Fruit fly (Drosophila melanogaster) whole organism, embryonic: ENCODE data around the gene CG31948.

Source experiments
- Abd-B ChIP-seq: fragments of 200-800 bp; sonication (Bioruptor generic); optimal IDR thresholded peaks from 2 replicates; lab custom pipeline; 2018; ENCODE audit warnings: missing biosample characterization, mild to moderate bottlenecking, missing genetic modification characterization, moderate library complexity
- B-H1 ChIP-seq: fragments of 200-800 bp; sonication (Bioruptor generic); IDR thresholded peaks from 3 replicates; pipeline ENCODE4 v1.3.6; 2022; ENCODE audit warnings: missing biosample characterization, missing genetic modification characterization
- CG10147 ChIP-seq: fragments of 200-800 bp; sonication (Bioruptor generic); optimal IDR thresholded peaks from 2 replicates; lab custom pipeline; 2019; ENCODE audit warnings: missing biosample characterization, mild to moderate bottlenecking, missing genetic modification characterization, moderate library complexity
- CG10267 ChIP-seq: fragments of 200-800 bp; sonication (Bioruptor generic); optimal IDR thresholded peaks from 2 replicates; lab custom pipeline; 2018; ENCODE audit warnings: missing biosample characterization, mild to moderate bottlenecking, missing genetic modification characterization, moderate library complexity
- CG10543 ChIP-seq: fragments of 200-800 bp; sonication (Bioruptor generic); optimal IDR thresholded peaks from 3 replicates; lab custom pipeline; 2017; ENCODE audit warnings: missing biosample characterization, mild to moderate bottlenecking, missing genetic modification characterization, moderate library complexity
- CG11085 ChIP-seq: fragments of 200-800 bp; sonication (Bioruptor generic); IDR thresholded peaks from 2 replicates; pipeline ENCODE4 v1.3.6; 2022; ENCODE audit warnings: missing biosample characterization, missing genetic modification characterization
- CG11398 ChIP-seq: fragments of 200-800 bp; sonication (Bioruptor generic); optimal IDR thresholded peaks from 2 replicates; lab custom pipeline; 2016; ENCODE audit warnings: missing biosample characterization, missing genetic modification characterization
- CG11695 ChIP-seq: fragments of 200-800 bp; sonication (Bioruptor generic); IDR thresholded peaks from 3 replicates; pipeline ENCODE4 v1.3.6; 2022; ENCODE audit warnings: missing biosample characterization, missing genetic modification characterization
- CG15269 ChIP-seq: fragments of 200-800 bp; sonication (Bioruptor generic); optimal IDR thresholded peaks from 2 replicates; lab custom pipeline; 2018; ENCODE audit warnings: missing biosample characterization, mild to moderate bottlenecking, missing genetic modification characterization, moderate library complexity
- CG17359 ChIP-seq: fragments of 200-800 bp; sonication (Bioruptor generic); optimal IDR thresholded peaks from 3 replicates; lab custom pipeline; 2018; ENCODE audit warnings: missing biosample characterization, mild to moderate bottlenecking, missing genetic modification characterization, moderate library complexity
- CG18262 ChIP-seq: fragments of 200-800 bp; optimal IDR thresholded peaks from 3 replicates; lab custom pipeline; 2019; ENCODE audit warnings: missing biosample characterization, mild to moderate bottlenecking, missing genetic modification characterization, moderate library complexity
- CG30020 ChIP-seq: fragments of 200-800 bp; optimal IDR thresholded peaks from 2 replicates; lab custom pipeline; 2019; ENCODE audit warnings: missing biosample characterization, mild to moderate bottlenecking, missing genetic modification characterization, moderate library complexity
- CG34376 ChIP-seq: fragments of 200-800 bp; sonication (Bioruptor generic); optimal IDR thresholded peaks from 2 replicates; lab custom pipeline; 2018; ENCODE audit warnings: missing biosample characterization, mild to moderate bottlenecking, missing genetic modification characterization
- CG4404 ChIP-seq: fragments of 200-800 bp; sonication (Bioruptor generic); IDR thresholded peaks from 2 replicates; pipeline ENCODE4 v1.3.6; 2022; ENCODE audit warnings: missing biosample characterization, missing genetic modification characterization
- CG4707 ChIP-seq: fragments of 200-800 bp; sonication (Bioruptor generic); optimal IDR thresholded peaks from 2 replicates; lab custom pipeline; 2018; ENCODE audit warnings: missing biosample characterization, mild to moderate bottlenecking, missing genetic modification characterization, moderate library complexity
- CG4730 ChIP-seq: fragments of 200-800 bp; sonication (Bioruptor generic); IDR thresholded peaks from 2 replicates; pipeline ENCODE4 v1.3.6; 2022; ENCODE audit warnings: missing biosample characterization, missing genetic modification characterization
- CG4854 ChIP-seq: fragments of 200-800 bp; sonication (Bioruptor generic); optimal IDR thresholded peaks from 2 replicates; lab custom pipeline; 2016; ENCODE audit warnings: missing biosample characterization, missing genetic modification characterization, inconsistent platforms
- CG7271 ChIP-seq: fragments of 200-800 bp; sonication (Bioruptor generic); optimal IDR thresholded peaks from 2 replicates; lab custom pipeline; 2018; ENCODE audit warnings: missing biosample characterization, mild to moderate bottlenecking, missing genetic modification characterization, moderate library complexity
- CG9932 ChIP-seq: fragments of 200-800 bp; sonication (Bioruptor generic); IDR thresholded peaks from 2 replicates; pipeline ENCODE4 v1.3.6; 2022; ENCODE audit warnings: missing biosample characterization, missing genetic modification characterization
- Deaf1 ChIP-seq: fragments of 200-800 bp; optimal IDR thresholded peaks from 3 replicates; lab custom pipeline; 2019; ENCODE audit warnings: missing biosample characterization, mild to moderate bottlenecking, missing genetic modification characterization, moderate library complexity
- Dek ChIP-seq: fragments of 200-800 bp; sonication (Bioruptor generic); optimal IDR thresholded peaks from 3 replicates; lab custom pipeline; 2019; ENCODE audit warnings: missing biosample characterization, mild to moderate bottlenecking, missing genetic modification characterization, moderate library complexity
- H2.0 ChIP-seq: fragments of 200-800 bp; sonication (Bioruptor generic); IDR thresholded peaks from 2 replicates; pipeline ENCODE4 v1.3.6; 2022; ENCODE audit warnings: missing biosample characterization, missing genetic modification characterization
- HLH4C ChIP-seq: fragments of 200-800 bp; sonication (Bioruptor generic); IDR thresholded peaks from 3 replicates; pipeline ENCODE4 v1.3.6; 2022; ENCODE audit warnings: missing biosample characterization, missing genetic modification characterization; ENCODE audit not compliant: partially characterized antibody
- HLH54F ChIP-seq: fragments of 200-800 bp; sonication (Bioruptor generic); optimal IDR thresholded peaks from 3 replicates; lab custom pipeline; 2016; ENCODE audit warnings: missing biosample characterization, missing genetic modification characterization
- Hmr ChIP-seq: fragments of 200-800 bp; sonication (Bioruptor generic); optimal IDR thresholded peaks from 3 replicates; lab custom pipeline; 2017; ENCODE audit warnings: mild to moderate bottlenecking, missing biosample characterization, missing genetic modification reagents, missing genetic modification characterization
- Meics ChIP-seq: fragments of 200-800 bp; sonication (Bioruptor generic); optimal IDR thresholded peaks from 2 replicates; lab custom pipeline; 2017; ENCODE audit warnings: missing biosample characterization, mild to moderate bottlenecking, missing genetic modification characterization
- Myb ChIP-seq: fragments of 200-800 bp; sonication (Bioruptor generic); optimal IDR thresholded peaks from 2 replicates; lab custom pipeline; 2016; ENCODE audit warnings: missing biosample characterization, missing genetic modification characterization
- Nf-YB ChIP-seq: fragments of 200-800 bp; sonication (Bioruptor generic); optimal IDR thresholded peaks from 3 replicates; lab custom pipeline; 2019; ENCODE audit warnings: missing biosample characterization, mild to moderate bottlenecking, missing genetic modification characterization, moderate library complexity
- Six4 ChIP-seq: fragments of 200-800 bp; sonication (Bioruptor generic); optimal IDR thresholded peaks from 2 replicates; lab custom pipeline; 2016; ENCODE audit warnings: missing biosample characterization, missing genetic modification characterization
- Tbp ChIP-seq: fragments of >200 bp; optimal IDR thresholded peaks from 2 replicates; lab custom pipeline; 2018; ENCODE audit warnings: missing biosample characterization, missing genetic modification characterization
- ara ChIP-seq: fragments of 200-800 bp; sonication (Bioruptor generic); IDR thresholded peaks from 2 replicates; pipeline ENCODE4 v1.3.6; 2022; ENCODE audit warnings: missing biosample characterization, missing genetic modification characterization
- bcd ChIP-seq: fragments of 200-800 bp; sonication (Bioruptor generic); optimal IDR thresholded peaks from 2 replicates; lab custom pipeline; 2017; ENCODE audit warnings: missing biosample characterization, mild to moderate bottlenecking, missing genetic modification characterization
- cas ChIP-seq: fragments of 200-800 bp; sonication (Bioruptor generic); IDR thresholded peaks from 2 replicates; pipeline ENCODE4 v1.3.6; 2022; ENCODE audit warnings: missing biosample characterization, missing genetic modification characterization
- chn ChIP-seq: fragments of 200-800 bp; sonication (Bioruptor generic); optimal IDR thresholded peaks from 2 replicates; lab custom pipeline; 2016; ENCODE audit warnings: missing biosample characterization, missing genetic modification characterization
- crc ChIP-seq: fragments of 200-800 bp; sonication (Bioruptor generic); optimal IDR thresholded peaks from 2 replicates; lab custom pipeline; 2016; ENCODE audit warnings: missing biosample characterization, missing genetic modification characterization
- ham ChIP-seq: fragments of 200-800 bp; sonication (Bioruptor generic); IDR thresholded peaks from 2 replicates; pipeline ENCODE4 v1.3.6; 2022; ENCODE audit warnings: missing biosample characterization, missing genetic modification characterization
- jumu ChIP-seq: fragments of 200-800 bp; sonication (Bioruptor generic); optimal IDR thresholded peaks from 3 replicates; lab custom pipeline; 2016; ENCODE audit warnings: missing biosample characterization, missing genetic modification characterization
- lmd ChIP-seq: fragments of 200-800 bp; sonication (Bioruptor generic); IDR thresholded peaks from 2 replicates; pipeline ENCODE4 v1.3.6; 2022; ENCODE audit warnings: missing biosample characterization, missing genetic modification characterization
- maf-S ChIP-seq: fragments of 200-800 bp; sonication (Bioruptor generic); optimal IDR thresholded peaks from 2 replicates; lab custom pipeline; 2016; ENCODE audit warnings: missing biosample characterization, missing genetic modification characterization
- nerfin-1 ChIP-seq: fragments of 200-800 bp; sonication (Bioruptor generic); optimal IDR thresholded peaks from 3 replicates; lab custom pipeline; 2019; ENCODE audit warnings: missing biosample characterization, mild to moderate bottlenecking, missing genetic modification characterization, moderate library complexity
- pnt ChIP-seq: fragments of 200-800 bp; sonication (Bioruptor generic); optimal IDR thresholded peaks from 3 replicates; lab custom pipeline; 2016; ENCODE audit warnings: missing biosample characterization, missing genetic modification characterization
- sima ChIP-seq: fragments of 200-800 bp; sonication (Bioruptor generic); optimal IDR thresholded peaks from 2 replicates; lab custom pipeline; 2016; ENCODE audit warnings: missing biosample characterization, missing genetic modification characterization
- slou ChIP-seq: fragments of 200-800 bp; sonication (Bioruptor generic); optimal IDR thresholded peaks from 3 replicates; lab custom pipeline; 2016; ENCODE audit warnings: missing biosample characterization, missing genetic modification characterization
- stc ChIP-seq: fragments of 200-800 bp; sonication (Bioruptor generic); IDR thresholded peaks from 2 replicates; pipeline ENCODE4 v1.3.6; 2022; ENCODE audit warnings: missing biosample characterization, missing genetic modification characterization
- stwl ChIP-seq: fragments of 200-800 bp; sonication (Bioruptor generic); optimal IDR thresholded peaks from 3 replicates; lab custom pipeline; 2018; ENCODE audit warnings: missing biosample characterization, mild to moderate bottlenecking, missing genetic modification characterization, moderate library complexity
- wor ChIP-seq: fragments of 200-800 bp; sonication (Bioruptor generic); IDR thresholded peaks from 2 replicates; pipeline ENCODE4 v1.3.6; 2022; ENCODE audit warnings: missing biosample characterization, missing genetic modification characterization
- z ChIP-seq: fragments of 200-800 bp; sonication (Bioruptor generic); IDR thresholded peaks from 3 replicates; pipeline ENCODE4 v1.3.6; 2022; ENCODE audit warnings: missing biosample characterization, missing genetic modification characterization
- zen ChIP-seq: fragments of 200-800 bp; sonication (Bioruptor generic); optimal IDR thresholded peaks from 3 replicates; lab custom pipeline; 2018; ENCODE audit warnings: missing biosample characterization, mild to moderate bottlenecking, missing genetic modification characterization, moderate library complexity

The CG31948 gene

DNA sequence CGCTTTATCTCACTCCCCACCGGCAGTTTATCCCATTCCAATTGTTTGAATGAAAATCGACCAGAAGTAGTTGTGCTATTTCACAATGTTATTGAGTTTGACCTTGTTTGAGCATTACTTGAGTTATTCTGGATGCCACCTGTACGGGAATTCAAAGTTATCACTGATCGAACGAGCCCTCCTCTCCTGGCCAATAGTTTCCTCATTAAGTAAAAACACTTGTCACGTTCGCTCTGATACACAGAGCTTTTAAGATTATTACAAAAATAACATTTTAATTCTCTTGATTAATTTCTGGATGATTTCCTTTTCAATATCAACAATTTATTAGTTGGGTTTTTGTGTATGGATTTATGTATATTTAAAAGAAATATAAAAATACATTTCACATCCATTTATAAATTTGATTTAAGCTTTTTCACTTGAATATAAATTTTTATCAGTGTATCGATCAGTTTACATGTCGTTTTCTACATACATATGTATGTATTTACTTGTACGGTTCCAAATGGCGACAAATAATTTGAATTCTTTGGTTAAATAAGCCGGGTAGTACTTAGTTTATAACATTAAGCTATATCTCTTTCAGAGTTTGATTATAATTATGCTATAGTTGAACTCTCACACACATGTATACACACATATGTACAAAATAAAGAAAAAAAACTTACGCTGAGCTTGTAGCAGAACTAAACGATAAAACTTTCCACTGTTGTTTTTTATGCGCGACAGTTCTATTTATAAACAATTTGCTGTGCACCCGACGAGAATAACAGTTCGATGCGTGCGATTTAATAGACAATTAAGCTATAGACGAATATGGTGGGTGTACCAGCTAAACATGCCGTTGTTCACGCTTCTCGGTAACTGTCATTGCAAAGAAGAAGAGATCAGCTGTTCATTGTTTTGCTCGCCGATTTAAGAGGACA is 42.4 kb downstream of the CG31948 start, which contains the start of the genes CG3609 and CG15390 (continued):
- TF ChIP-seq zen (tag; lab: Kevin White, UChicago) = peak; percentile 75
- TF ChIP-seq Meics (GFP tag; lab: Kevin White, UChicago) = peak; percentile 70
- peak; percentile 91 for TF ChIP-seq jumu (GFP tag; lab: Kevin White, UChicago)
- peak; percentile 50 for TF ChIP-seq stc
- peak; percentile 64 for TF ChIP-seq Six4
- peak; percentile 63; the same call in 1 of the 2 replicates for TF ChIP-seq ara (GFP tag; lab: Robert Waterston, UW)
- TF ChIP-seq chn (GFP tag; lab: Kevin White, UChicago) = peak; percentile 94
- peak; percentile 90 for TF ChIP-seq maf-S (GFP tag; lab: Kevin White, UChicago)
- TF ChIP-seq Hmr (GFP tag; lab: Kevin White, UChicago) = peak; percentile 77
- TF ChIP-seq CG10147 (GFP tag; lab: Kevin White, UChicago) = peak; percentile 69
- peak; percentile 76 for TF ChIP-seq CG4707 (GFP tag; lab: Kevin White, UChicago)
- TF ChIP-seq CG17359 (tag; lab: Kevin White, UChicago) = peak; percentile 62
- TF ChIP-seq CG11085 = peak; percentile 59; the same call in 1 of the 2 replicates
- peak; percentile 66 for TF ChIP-seq B-H1
- peak; percentile 65 for TF ChIP-seq CG11695 (GFP tag; lab: Robert Waterston, UW)
- peak; percentile 97 for TF ChIP-seq CG9932 (GFP tag; lab: Robert Waterston, UW)
- peak; percentile 88 for TF ChIP-seq CG34376 (GFP tag; lab: Kevin White, UChicago)
- peak; percentile 9; the same call in 1 of the 2 replicates for TF ChIP-seq wor (GFP tag; lab: Robert Waterston, UW)
- peak; percentile 77 for TF ChIP-seq CG15269 (tag; lab: Kevin White, UChicago)
- TF ChIP-seq H2.0 (GFP tag; lab: Robert Waterston, UW) = peak; percentile 79
- no peak; the same call in 1 of the 2 replicates for TF ChIP-seq ham (GFP tag; lab: Robert Waterston, UW)
- TF ChIP-seq crc (GFP tag; lab: Kevin White, UChicago) = peak; percentile 79
- TF ChIP-seq Tbp (GFP tag; lab: Kevin White, UChicago) = no peak
- TF ChIP-seq Abd-B (GFP tag; lab: Kevin White, UChicago) = peak; percentile 45
- peak; percentile 61 for TF ChIP-seq CG18262 (tag; lab: Kevin White, UChicago)
- peak; percentile 37 for TF ChIP-seq Deaf1 (tag; lab: Kevin White, UChicago)
- peak; percentile 63 for TF ChIP-seq CG30020 (tag; lab: Kevin White, UChicago)
- TF ChIP-seq CG4854 = peak; percentile 73
- TF ChIP-seq CG11398 (GFP tag; lab: Kevin White, UChicago) = peak; percentile 79
- peak; percentile 3 for TF ChIP-seq sima (GFP tag; lab: Kevin White, UChicago)
- TF ChIP-seq nerfin-1 (tag; lab: Kevin White, UChicago) = peak; percentile 6
- peak; percentile 26 for TF ChIP-seq CG10267
- peak; percentile 93 for TF ChIP-seq HLH54F (GFP tag; lab: Kevin White, UChicago)
- TF ChIP-seq Dek (tag; lab: Kevin White, UChicago) = peak; percentile 82
- TF ChIP-seq HLH4C (GFP tag; lab: Robert Waterston, UW) = no peak
- peak; percentile 47; the same call in 1 of the 2 replicates for TF ChIP-seq cas (GFP tag; lab: Robert Waterston, UW)
- peak; percentile 81 for TF ChIP-seq Myb
- TF ChIP-seq CG7271 (tag; lab: Kevin White, UChicago) = no peak
- TF ChIP-seq CG4404 (GFP tag; lab: Robert Waterston, UW) = peak; percentile 51
- TF ChIP-seq CG4730 (GFP tag; lab: Robert Waterston, UW) = peak; percentile 27; the same call in 1 of the 2 replicates
- TF ChIP-seq pnt = peak; percentile 67
- TF ChIP-seq z = 0 out of 3 replicates have a peak, but pooled peaks have one; percentile 11
- TF ChIP-seq stwl (tag; lab: Kevin White, UChicago) = peak; percentile 25
- peak; percentile 73 for TF ChIP-seq lmd
- TF ChIP-seq slou (GFP tag; lab: Kevin White, UChicago) = peak; percentile 51
- TF ChIP-seq CG10543 (GFP tag; lab: Kevin White, UChicago) = peak; percentile 90
- peak; percentile 31 for TF ChIP-seq Nf-YB (GFP tag; lab: Kevin White, UChicago)
- peak; percentile 71 for TF ChIP-seq bcd (GFP tag; lab: Kevin White, UChicago)
